Worm (Caenorhabditis elegans) whole organism, L4/young adult: Measurements from ENCODE around the gene exos-7.

Experiments used
- W03F9.2 ChIP-seq: fragments of 150-350 bp; optimal IDR thresholded peaks from 2 replicates; lab custom pipeline; 2014; ENCODE audit warnings: missing biosample characterization, missing genetic modification characterization
- dao-5 ChIP-seq: sonication (generic microtip); optimal IDR thresholded peaks from 2 replicates; lab custom pipeline; 2016; ENCODE audit warnings: missing genotype, missing genetic modification characterization, moderate library complexity, missing compliant biosample characterization
- him-1 ChIP-seq: sonication (generic microtip); optimal IDR thresholded peaks from 2 replicates; lab custom pipeline; 2016; ENCODE audit warnings: missing genotype, missing genetic modification reagents, missing genetic modification characterization, missing compliant biosample characterization

exos-7 gene

DNA sequence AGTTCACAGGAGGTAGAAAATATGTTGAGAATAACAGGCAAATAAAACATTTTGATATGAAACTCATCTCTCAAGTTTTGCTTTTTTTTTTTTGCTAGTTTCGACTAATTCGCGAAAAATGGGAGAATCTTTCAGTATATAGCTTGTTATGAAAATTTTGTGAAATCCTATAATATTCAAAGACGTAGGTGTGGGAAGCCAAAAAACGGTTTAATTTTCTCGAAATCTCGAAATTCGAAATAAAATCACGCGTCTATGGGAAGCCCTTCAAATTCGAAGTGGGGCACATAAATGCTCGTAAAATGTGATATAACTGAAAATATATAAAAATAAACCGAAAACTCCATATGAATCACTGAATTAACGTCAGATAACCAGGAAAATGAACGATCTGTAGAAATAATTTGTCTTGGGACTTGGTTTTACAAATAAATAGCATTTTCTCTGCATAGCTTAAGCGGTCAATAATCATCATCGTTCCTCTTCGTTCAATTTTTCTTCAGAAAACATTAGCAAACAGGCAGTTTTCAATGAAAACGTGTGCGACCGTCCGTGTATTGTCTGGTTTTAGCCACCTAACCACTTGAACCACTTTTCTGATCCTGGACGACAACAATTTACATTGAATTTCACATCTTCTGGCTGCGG, 13.6 kb upstream of the exos-7 start, which contains the start of the genes gcy-22 and grl-14:
gcy-22 (minus strand) TSS at position 101 of the 648 bp plus-strand sequence.
grl-14 (plus strand) TSS at position 598 of the 648 bp plus-strand sequence.
- no peak for TF ChIP-seq him-1

DNA sequence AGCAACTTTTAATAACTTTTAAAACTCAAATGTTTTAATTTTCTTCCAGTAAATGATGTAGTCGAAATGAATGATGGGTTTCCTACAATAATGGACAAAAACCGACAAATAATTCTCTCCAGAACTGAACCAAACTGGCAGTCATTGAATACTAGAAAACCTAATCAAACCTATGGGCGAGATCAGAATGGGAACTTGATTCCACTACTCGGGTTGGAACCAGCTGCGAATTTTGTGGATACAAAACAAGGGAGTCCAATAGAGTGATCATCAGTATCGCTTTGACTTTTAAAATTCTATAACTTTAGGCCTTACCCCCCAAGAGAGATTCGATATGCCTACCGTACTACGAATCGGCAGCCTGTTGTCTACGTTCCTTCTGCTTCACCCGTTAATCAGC, 12.0 kb upstream of the exos-7 start:
- no peak for TF ChIP-seq W03F9.2 (tag; lab: Kevin White, UChicago)
- no peak for TF ChIP-seq dao-5 (tag; lab: Kevin White, UChicago)
- TF ChIP-seq him-1 = no peak

DNA sequence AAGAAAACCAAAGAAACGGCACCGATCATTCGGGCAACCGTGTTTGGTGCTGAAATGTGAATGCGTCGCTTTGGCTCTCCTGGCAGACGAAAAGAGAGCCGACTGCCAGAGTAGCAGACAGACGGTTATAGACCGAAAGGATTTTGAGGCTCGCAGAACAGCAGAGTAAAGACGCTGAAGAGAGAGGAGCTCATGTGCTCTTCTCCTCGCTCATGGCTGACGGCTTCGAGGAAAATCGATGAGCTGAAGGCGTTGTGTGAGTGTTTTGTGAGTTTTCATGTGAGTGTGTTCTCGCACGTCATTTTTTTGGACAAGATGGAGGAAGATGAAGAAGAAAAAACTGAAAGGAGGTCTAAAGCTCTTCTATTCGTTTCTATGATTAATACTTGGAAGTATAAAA, 9.8 kb upstream of the exos-7 start, which contains the start of gene sbt-1:
sbt-1 (minus strand) TSS at position 62 of the 400 bp plus-strand sequence.
- TF ChIP-seq him-1 (peak; percentile 40), W03F9.2 (tag; lab: Kevin White, UChicago) (no peak), dao-5 (tag; lab: Kevin White, UChicago) (no peak)

DNA sequence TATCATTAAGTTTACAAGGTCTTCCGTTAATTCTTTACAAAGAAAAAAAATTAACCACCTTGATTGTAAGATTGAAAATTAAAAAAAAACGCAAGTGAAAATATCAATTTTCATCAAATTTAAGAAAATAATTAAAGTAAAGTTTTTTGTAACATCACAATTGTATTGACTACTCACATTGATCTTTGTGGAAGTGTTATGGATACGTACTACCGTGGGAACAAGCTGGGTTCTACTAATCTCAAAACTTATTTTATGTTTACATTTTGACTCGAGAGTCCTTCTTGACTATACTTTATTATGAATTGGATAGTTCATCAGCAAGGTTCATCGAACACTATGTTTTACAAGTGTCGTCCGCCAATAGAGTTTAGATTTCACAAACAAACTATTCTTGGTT, 9.2 kb upstream of the exos-7 start, which contains the start of gene num-1:
num-1 (plus strand) TSS at position 301 of the 400 bp plus-strand sequence.
- TF ChIP-seq dao-5 (tag; lab: Kevin White, UChicago) (no peak), W03F9.2 (tag; lab: Kevin White, UChicago) (no peak), him-1 (no peak)

DNA sequence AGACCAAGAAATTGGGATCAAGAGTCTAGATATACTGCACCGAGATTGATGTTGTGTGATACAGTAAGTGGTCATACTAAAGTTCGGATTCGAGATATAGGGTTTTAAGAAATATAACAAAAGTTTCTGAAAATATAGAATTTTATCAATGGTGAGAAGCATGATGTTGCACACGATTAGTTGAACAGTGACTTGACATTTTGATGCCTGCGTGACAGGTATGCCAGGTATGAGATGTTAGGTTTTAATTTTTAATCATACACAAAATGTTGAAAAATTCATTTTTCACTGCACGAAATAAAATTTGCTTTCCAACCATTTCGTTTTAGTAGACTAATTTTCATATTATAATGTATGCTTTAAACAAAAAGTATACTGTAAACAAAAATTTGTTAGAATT, 8.3 kb upstream of the exos-7 start:
- TF ChIP-seq W03F9.2 (tag; lab: Kevin White, UChicago) (no peak), him-1 (no peak), dao-5 (tag; lab: Kevin White, UChicago) (no peak)

DNA sequence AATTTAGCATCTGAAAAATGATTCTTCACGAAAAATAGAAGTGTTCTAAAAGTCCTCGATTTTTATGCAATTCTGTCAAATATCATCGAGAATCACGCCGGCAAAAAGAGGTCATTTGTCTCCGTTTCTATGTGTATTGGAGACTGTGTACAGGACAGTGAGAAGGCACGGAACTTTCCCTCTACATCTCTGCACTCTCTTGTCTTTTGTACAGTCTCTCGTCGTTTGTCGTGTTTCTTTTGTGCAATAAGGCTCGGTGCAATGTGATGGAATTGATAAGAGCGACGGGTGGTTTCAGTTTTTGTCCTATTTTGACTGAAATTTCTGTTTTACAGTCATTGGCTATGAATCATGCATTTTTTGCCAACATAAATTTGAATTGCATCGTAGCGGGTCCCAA, 6.8 kb upstream of the exos-7 start:
- TF ChIP-seq him-1 (no peak), W03F9.2 (tag; lab: Kevin White, UChicago) (no peak), dao-5 (tag; lab: Kevin White, UChicago) (no peak)

DNA sequence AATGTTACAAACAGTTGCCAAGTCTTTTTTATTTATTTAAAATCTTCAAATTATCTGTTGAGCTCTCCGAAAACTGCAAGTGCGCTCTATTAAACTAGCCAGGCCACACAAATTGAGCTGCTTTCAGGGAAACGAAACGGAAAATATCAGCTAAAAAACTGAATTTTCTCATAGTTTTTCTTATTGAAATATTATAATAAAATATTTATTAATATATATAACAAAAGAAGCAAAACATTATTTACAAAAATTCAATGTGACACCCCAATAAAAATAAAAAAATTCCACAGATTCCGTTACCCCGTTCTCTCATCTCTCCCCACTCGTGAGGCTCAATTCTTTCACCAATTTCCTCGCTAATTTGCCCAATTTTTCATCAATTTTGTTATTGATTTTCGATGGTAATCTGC, 6.1 kb upstream of the exos-7 start:
- no peak for TF ChIP-seq W03F9.2 (tag; lab: Kevin White, UChicago)
- no peak for TF ChIP-seq him-1
- TF ChIP-seq dao-5 (tag; lab: Kevin White, UChicago) = no peak

DNA sequence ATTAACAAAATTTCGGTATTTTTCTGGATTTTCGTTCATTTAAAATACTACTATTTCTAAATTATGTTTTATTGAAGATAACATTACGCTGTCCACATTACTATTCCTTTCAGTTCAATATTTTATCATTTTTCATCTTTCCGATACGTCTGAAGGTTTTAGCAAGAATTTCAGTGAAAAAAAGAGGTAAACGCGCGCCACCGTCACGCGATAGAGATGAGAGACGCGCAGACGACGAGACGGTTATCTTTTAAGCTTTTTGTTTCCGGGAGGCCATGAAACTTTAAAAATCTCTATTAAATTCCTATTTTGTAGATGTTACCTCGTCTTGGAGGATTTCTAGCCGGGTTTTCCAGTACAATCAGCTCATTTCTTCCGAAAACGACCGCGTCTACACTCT, 900 bp upstream of the exos-7 start, which contains the start of gene mrps-12:
mrps-12 (plus strand) TSS at position 316 of the 400 bp plus-strand sequence.
- TF ChIP-seq W03F9.2 (tag; lab: Kevin White, UChicago) (no peak), him-1 (no peak), dao-5 (tag; lab: Kevin White, UChicago) (no peak)

DNA sequence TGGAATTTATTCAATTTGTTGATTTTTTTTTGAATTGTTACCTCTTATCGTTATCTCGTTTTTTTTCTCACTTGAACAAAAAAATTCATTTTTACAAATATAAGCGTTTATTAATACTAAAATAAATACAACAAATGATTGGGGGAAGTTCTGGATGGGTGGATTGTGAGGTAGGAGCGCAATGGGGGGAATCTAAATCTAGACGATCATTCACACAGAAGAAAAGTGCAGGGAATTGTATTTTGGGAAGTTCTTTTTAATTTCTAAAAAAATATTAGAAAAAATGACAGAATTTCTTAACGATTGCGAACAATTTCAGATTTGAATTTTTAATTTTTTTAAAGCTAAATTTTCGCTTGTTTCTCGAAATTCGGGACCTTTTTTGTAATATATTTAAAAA, 2.8 kb downstream of the exos-7 start:
- TF ChIP-seq W03F9.2 (tag; lab: Kevin White, UChicago) (no peak), dao-5 (tag; lab: Kevin White, UChicago) (no peak), him-1 (no peak)

DNA sequence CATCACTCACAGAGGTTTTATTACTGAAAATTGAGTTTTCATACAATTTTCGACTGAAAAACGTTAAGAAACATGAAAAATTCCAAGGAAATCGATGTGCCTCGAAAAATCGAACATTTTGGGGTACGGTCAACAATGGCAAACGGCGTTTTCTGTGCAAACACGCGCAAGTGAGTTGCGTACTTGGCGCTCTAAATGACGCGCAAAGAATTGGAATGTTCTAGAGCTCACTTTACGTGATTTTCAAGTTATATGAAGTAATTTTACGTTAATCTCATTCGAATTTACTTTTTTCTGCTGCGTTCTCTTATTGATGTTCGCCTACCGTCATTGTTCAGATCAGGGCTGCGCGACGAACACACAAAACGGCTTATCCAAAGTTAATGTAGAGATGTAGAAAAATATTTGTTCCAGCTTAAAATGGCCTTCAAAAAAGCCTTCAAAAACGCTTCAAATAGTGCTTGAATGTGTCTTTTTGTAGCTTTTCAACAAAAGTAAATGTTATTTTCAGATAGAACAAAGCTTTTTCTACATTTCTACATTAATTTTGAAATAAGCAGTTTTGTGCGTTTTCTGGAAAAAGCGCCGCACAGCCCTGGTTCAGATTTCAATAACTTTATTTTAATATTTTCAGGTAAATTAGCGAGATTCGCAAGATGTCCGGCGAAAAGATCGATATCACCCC, 7.0 kb downstream of the exos-7 start, which contains the start of the genes F31D4.2 and fkb-6:
F31D4.2 (minus strand) TSS at position 23 of the 685 bp plus-strand sequence.
fkb-6 (plus strand) TSS at position 635 of the 685 bp plus-strand sequence.
- peak; percentile 2 for TF ChIP-seq him-1
- TF ChIP-seq W03F9.2 (tag; lab: Kevin White, UChicago) = peak; percentile 76
- TF ChIP-seq dao-5 (tag; lab: Kevin White, UChicago) = no peak

DNA sequence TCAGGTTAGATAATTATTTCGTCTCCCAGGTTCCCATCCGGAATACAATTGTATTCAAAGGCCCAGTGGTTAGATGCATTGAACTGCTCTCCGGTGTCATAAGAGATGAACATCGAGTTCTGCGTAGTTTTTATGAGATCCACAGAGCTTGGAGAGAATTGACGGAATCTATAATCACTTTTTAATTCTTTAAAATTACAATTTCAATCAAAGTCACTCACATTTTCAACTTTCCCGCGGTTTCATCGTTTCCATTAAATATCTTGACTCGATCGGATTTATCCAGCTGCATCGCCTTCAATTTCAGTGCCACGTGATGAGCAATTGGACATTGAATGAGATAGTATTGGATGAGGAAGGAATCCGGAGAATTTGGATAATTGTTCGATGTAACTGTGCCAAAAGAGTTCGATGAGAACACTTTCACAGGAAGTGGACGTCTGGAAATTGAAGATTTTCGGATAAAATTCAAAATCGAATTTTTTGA, 9.1 kb downstream of the exos-7 start:
- TF ChIP-seq dao-5 (tag; lab: Kevin White, UChicago) = no peak
- peak; percentile 24 for TF ChIP-seq W03F9.2 (tag; lab: Kevin White, UChicago)
- no peak for TF ChIP-seq him-1

DNA sequence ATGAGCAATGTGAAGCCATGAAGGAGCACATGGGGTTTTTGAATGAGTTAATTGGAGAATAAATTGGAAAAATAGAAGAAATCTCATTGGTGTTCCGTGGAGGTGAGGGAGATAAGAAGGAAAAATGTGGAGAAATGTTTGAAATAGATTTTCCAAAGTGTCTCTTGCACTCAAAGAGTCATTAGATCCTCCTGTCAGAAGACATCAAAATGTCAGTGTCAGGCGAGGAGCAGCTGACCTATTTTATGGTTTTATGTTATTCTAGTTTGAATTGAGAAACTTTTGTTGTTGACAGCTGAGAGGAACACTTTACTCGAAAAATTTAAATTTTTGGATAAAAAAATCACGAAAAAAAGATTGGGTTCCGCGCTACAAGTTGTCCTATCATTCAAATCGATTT, 11.9 kb downstream of the exos-7 start, which contains the start of gene clec-264:
clec-264 (minus strand) TSS at position 122 of the 400 bp plus-strand sequence.
- TF ChIP-seq dao-5 (tag; lab: Kevin White, UChicago) (no peak), him-1 (no peak), W03F9.2 (tag; lab: Kevin White, UChicago) (no peak)

DNA sequence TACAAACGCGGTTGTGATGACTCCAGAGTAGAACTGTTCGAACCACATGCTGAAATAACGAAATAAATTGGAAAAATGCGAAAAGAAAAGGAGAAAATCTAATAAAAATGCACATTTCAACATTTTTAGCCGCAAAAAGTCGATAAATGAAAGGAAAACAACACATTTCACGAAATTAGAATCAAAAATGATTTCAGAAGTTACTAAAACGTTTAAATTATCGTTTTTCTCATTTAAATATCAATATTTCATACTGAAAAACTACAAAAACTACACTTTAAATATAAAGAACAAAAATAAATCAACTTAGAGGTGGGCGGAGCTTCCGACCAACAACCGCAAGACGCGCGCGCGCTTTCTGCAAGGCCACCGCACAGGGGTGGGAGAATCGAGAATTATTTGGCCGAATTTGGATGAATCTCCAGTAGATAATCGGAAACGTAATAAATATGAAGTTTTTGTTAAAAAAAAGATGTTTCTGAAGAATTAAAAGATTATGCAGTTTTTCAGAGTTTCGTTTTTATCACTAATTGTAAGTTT, 13.3 kb downstream of the exos-7 start, which contains the start of gene ndua-1:
ndua-1 (minus strand) TSS at position 51 of the 540 bp plus-strand sequence.
- TF ChIP-seq dao-5 (tag; lab: Kevin White, UChicago) (no peak), him-1 (no peak), W03F9.2 (tag; lab: Kevin White, UChicago) (peak; percentile 60)
